Worm (Caenorhabditis elegans) whole organism, young adult: ENCODE measurements around the gene lsy-12.

Source experiments
- K12H6.12 ChIP-seq: fragments of 200-800 bp; sonication (Bioruptor generic); optimal IDR thresholded peaks from 2 replicates; lab custom pipeline; 2018; ENCODE audit warnings: mild to moderate bottlenecking, missing genetic modification characterization, missing compliant biosample characterization
- hlh-12 ChIP-seq: sonication (generic microtip); optimal IDR thresholded peaks from 2 replicates; lab custom pipeline; 2016; ENCODE audit warnings: missing genetic modification characterization, missing compliant biosample characterization

ce11 chrV:9860337-9860736, 574 bp upstream of the lsy-12 start:
- TF ChIP-seq K12H6.12 (tag; lab: Kevin White, UChicago) (no peak), hlh-12 (tag; lab: Kevin White, UChicago) (no peak)
